Worm (Caenorhabditis elegans): ENCODE measurements around the gene C25G6.1.

The C25G6.1 gene

ce11 chrX:1311577-1311976 is 40.9 kb downstream of the C25G6.1 start (continued):
- TF ChIP-seq mdl-1 (tag; optimal IDR thresholded peaks at IDR 0.05): no peak
- no peak for TF ChIP-seq nhr-11 (tag; optimal IDR thresholded peaks at IDR 0.05)
- no peak for TF ChIP-seq ceh-32 (tag; optimal IDR thresholded peaks at IDR 0.05; ENCODE audit: poor library complexity)
- no peak for TF ChIP-seq hlh-11 (tag; optimal IDR thresholded peaks at IDR 0.05)
- TF ChIP-seq nhr-28 (tag; optimal IDR thresholded peaks at IDR 0.05): peak; percentile 42
- TF ChIP-seq skn-1 (tag; optimal IDR thresholded peaks at IDR 0.05): no peak

- TF ChIP-seq nhr-77 (tag; optimal IDR thresholded peaks at IDR 0.05) (peak; percentile 43), nhr-6 (tag; optimal IDR thresholded peaks at IDR 0.05) (peak; percentile 70), ceh-32 (tag; optimal IDR thresholded peaks at IDR 0.05; ENCODE audit: poor library complexity) (no peak), lin-13 (GFP tag; optimal IDR thresholded peaks at IDR 0.05) (peak; percentile 16), mxl-3 (GFP tag; optimal IDR thresholded peaks at IDR 0.05) (peak; percentile 79), vab-7 (GFP tag; IDR thresholded peaks at IDR 0.05) (0 out of 2 replicates have a peak, but pooled peaks have one; percentile 35), ctbp-1 (GFP tag; IDR thresholded peaks at IDR 0.05) (peak; percentile 65; the same call in 1 of the 2 replicates), set-16 (GFP tag; IDR thresholded peaks at IDR 0.05) (peak; percentile 98), hmg-1.1 (GFP tag; IDR thresholded peaks at IDR 0.05) (peak; percentile 88), dmd-6 (GFP tag; IDR thresholded peaks at IDR 0.05) (peak; percentile 72), nhr-11 (tag; optimal IDR thresholded peaks at IDR 0.05) (peak; percentile 27), dve-1 (tag; optimal IDR thresholded peaks at IDR 0.05; ENCODE audit: insufficient read depth) (peak; percentile 62), daf-8 (GFP tag; IDR thresholded peaks at IDR 0.05) (no peak), arid-1 (GFP tag; conservative IDR thresholded peaks at IDR 0.05) (no peak), daf-16 (GFP tag; optimal IDR thresholded peaks at IDR 0.05) (peak; percentile 32 to 66), daf-16 (tag; optimal IDR thresholded peaks at IDR 0.05) (peak; percentile 84), D1046.2 (GFP tag; IDR thresholded peaks at IDR 0.05) (no peak), nhr-25 (tag; optimal IDR thresholded peaks at IDR 0.05; ENCODE audit: borderline replicate concordance, insufficient read depth) (no peak), nhr-41 (GFP tag; IDR thresholded peaks at IDR 0.05) (0 out of 2 replicates have a peak, but pooled peaks have one; percentile 36), php-3 (GFP tag; IDR thresholded peaks at IDR 0.05) (peak; percentile 80), tra-1 (GFP tag; IDR thresholded peaks at IDR 0.05) (peak; percentile 69; the same call in 1 of the 2 replicates), ceh-28 (tag; optimal IDR thresholded peaks at IDR 0.05) (peak; percentile 64), nhr-42 (GFP tag; IDR thresholded peaks at IDR 0.05) (no peak), spr-1 (tag; optimal IDR thresholded peaks at IDR 0.05) (peak; percentile 26), egl-43 (GFP tag; IDR thresholded peaks at IDR 0.05) (peak; percentile 72), dmd-8 (GFP tag; IDR thresholded peaks at IDR 0.05) (0 out of 2 replicates have a peak, but pooled peaks have one; percentile 9), T26A8.4 (GFP tag; IDR thresholded peaks at IDR 0.05) (peak; percentile 63), ceh-20 (GFP tag; IDR thresholded peaks at IDR 0.05) (no peak), saeg-2 (GFP tag; IDR thresholded peaks at IDR 0.05) (0 out of 2 replicates have a peak, but pooled peaks have one; percentile 57), rbr-2 (tag; optimal IDR thresholded peaks at IDR 0.05) (peak; percentile 84), lim-7 (GFP tag; IDR thresholded peaks at IDR 0.05) (0 out of 2 replicates have a peak, but pooled peaks have one; percentile 43), pha-4 (GFP tag; IDR thresholded peaks at IDR 0.05) (peak; percentile 62), pha-4 (tag; optimal IDR thresholded peaks at IDR 0.05) (no peak), zfp-2 (tag; optimal IDR thresholded peaks at IDR 0.05) (no peak), lin-39 (tag; optimal IDR thresholded peaks at IDR 0.05) (no peak), hlh-11 (tag; optimal IDR thresholded peaks at IDR 0.05) (peak; percentile 88), duxl-1 (tag; optimal IDR thresholded peaks at IDR 0.05; ENCODE audit: poor library complexity) (peak; percentile 43), lsy-2 (tag; optimal IDR thresholded peaks at IDR 0.05) (peak in 1 of 2 experiments; percentile 26), dpl-1 (GFP tag; optimal IDR thresholded peaks at IDR 0.05) (no peak), dmd-9 (GFP tag; IDR thresholded peaks at IDR 0.05) (peak; percentile 62; the same call in 1 of the 2 replicates), attf-4 (tag; optimal IDR thresholded peaks at IDR 0.05) (no peak), hif-1 (tag; optimal IDR thresholded peaks at IDR 0.05) (peak in 1 of 2 experiments; percentile 59), mep-1 (tag; optimal IDR thresholded peaks at IDR 0.05) (peak; percentile 74), mdt-29 (GFP tag; IDR thresholded peaks at IDR 0.05) (peak; percentile 36; the same call in 1 of the 2 replicates), nhr-102 (tag; optimal IDR thresholded peaks at IDR 0.05) (peak; percentile 33)
These were observed 49.0 kb downstream of the C25G6.1 start for ce11 chrX:1319708-1320107.

Measured in whole organism, L4 larva.